Fruit fly (Drosophila melanogaster) whole organism, prepupa: Measurements from ENCODE around the gene CG14259.

Experiments used
- CG3032 ChIP-seq: fragments of 200-800 bp; optimal IDR thresholded peaks from 2 replicates; lab custom pipeline; 2019; ENCODE audit warnings: missing biosample characterization, mild to moderate bottlenecking, missing genetic modification characterization, moderate library complexity
- lz ChIP-seq: fragments of 200-800 bp; sonication (Bioruptor generic); optimal IDR thresholded peaks from 3 replicates; lab custom pipeline; 2016; ENCODE audit warnings: missing biosample characterization, missing genetic modification characterization

dm6 chr3R:27124588-27124987 is 30.3 kb downstream of the CG14259 start, which contains the start of gene CG6059:
- TF ChIP-seq CG3032 (tag; lab: Kevin White, UChicago) = no peak
- TF ChIP-seq lz (GFP tag; lab: Kevin White, UChicago) = no peak
